Worm (Caenorhabditis elegans) whole organism, L3 larva: ENCODE results near the gene C17F4.7.

Experiments used
- mdl-1 ChIP-seq: fragments of 150-350 bp; optimal IDR thresholded peaks from 2 replicates; lab custom pipeline; 2014; ENCODE audit warnings: missing biosample characterization, missing genetic modification characterization
- nhr-11 ChIP-seq: fragments of 150-350 bp; optimal IDR thresholded peaks from 2 replicates; lab custom pipeline; 2014; ENCODE audit warnings: missing biosample characterization, missing genetic modification characterization
- nhr-12 ChIP-seq: fragments of 150-350 bp; optimal IDR thresholded peaks from 2 replicates; lab custom pipeline; 2014; ENCODE audit warnings: missing biosample characterization, missing genetic modification characterization
- nhr-237 ChIP-seq: fragments of 150-350 bp; optimal IDR thresholded peaks from 2 replicates; lab custom pipeline; 2014; ENCODE audit warnings: missing biosample characterization, missing genetic modification characterization
- skn-1 ChIP-seq: fragments of 150-350 bp; optimal IDR thresholded peaks from 2 replicates; lab custom pipeline; 2014; ENCODE audit warnings: missing biosample characterization, missing genetic modification characterization
- snpc-4 ChIP-seq: fragments of 150-350 bp; optimal IDR thresholded peaks from 2 replicates; lab custom pipeline; 2014; ENCODE audit warnings: missing biosample characterization, missing genetic modification characterization
- zag-1 ChIP-seq: fragments of 150-350 bp; optimal IDR thresholded peaks from 2 replicates; lab custom pipeline; 2014; ENCODE audit warnings: missing biosample characterization, missing genetic modification characterization
- ztf-11 ChIP-seq: fragments of 150-350 bp; optimal IDR thresholded peaks from 2 replicates; lab custom pipeline; 2014; ENCODE audit warnings: missing biosample characterization, missing genetic modification characterization

ce11 chrII:3278634-3279033 lies 32.8 kb upstream of the C17F4.7 start, which contains the start of gene wht-4:
- no peak for TF ChIP-seq nhr-237 (tag; lab: Kevin White, UChicago)
- TF ChIP-seq nhr-12 (tag; lab: Kevin White, UChicago) = no peak
- TF ChIP-seq nhr-11 (tag; lab: Kevin White, UChicago) = no peak
- TF ChIP-seq ztf-11 (tag; lab: Kevin White, UChicago) = no peak
- no peak for TF ChIP-seq zag-1 (tag; lab: Kevin White, UChicago)
- TF ChIP-seq skn-1 (tag; lab: Kevin White, UChicago) = no peak
- no peak for TF ChIP-seq snpc-4
- TF ChIP-seq mdl-1 = no peak
